Worm (Caenorhabditis elegans) whole organism, L1 larva: Measurements from ENCODE around the gene C42C1.9.
A peak's percentile ranks its signal among the peaks of the same experiment; 100 is the strongest.

Experiments
- C34B4.2 ChIP-seq: sonication (generic microtip); optimal IDR thresholded peaks from 2 replicates; lab custom pipeline; 2017; ENCODE audit warnings: mild to moderate bottlenecking, missing genetic modification characterization, missing compliant biosample characterization
- F16B12.6 ChIP-seq: fragments of 150-350 bp; optimal IDR thresholded peaks from 2 replicates; lab custom pipeline; 2014; ENCODE audit warnings: missing biosample characterization, missing genetic modification characterization
- Y116A8C.19 ChIP-seq: sonication (generic microtip); optimal IDR thresholded peaks from 2 replicates; lab custom pipeline; 2016; ENCODE audit warnings: missing compliant biosample characterization, missing genetic modification characterization, borderline replicate concordance
- aha-1 ChIP-seq: fragments of 150-350 bp; optimal IDR thresholded peaks from 2 replicates; lab custom pipeline; 2014; ENCODE audit warnings: missing biosample characterization, missing genetic modification characterization
- alr-1 ChIP-seq: fragments of 200-800 bp; sonication (Bioruptor generic); optimal IDR thresholded peaks from 2 replicates; lab custom pipeline; 2018; ENCODE audit warnings: borderline replicate concordance, mild to moderate bottlenecking, missing genetic modification characterization, missing compliant biosample characterization
- aly-2 ChIP-seq: fragments of 150-350 bp; optimal IDR thresholded peaks from 2 replicates; lab custom pipeline; 2014; ENCODE audit warnings: missing biosample characterization, missing genetic modification characterization
- ama-1 ChIP-seq: fragments of 150-350 bp; optimal IDR thresholded peaks from 2 replicates; lab custom pipeline; 2014
- blmp-1 ChIP-seq: fragments of 150-350 bp; optimal IDR thresholded peaks from 2 replicates; lab custom pipeline; 2014; ENCODE audit warnings: missing biosample characterization, missing genetic modification characterization
- ceh-8 ChIP-seq: fragments of 200-800 bp; sonication (Bioruptor generic); optimal IDR thresholded peaks from 2 replicates; lab custom pipeline; 2018; ENCODE audit warnings: mild to moderate bottlenecking, missing genetic modification characterization, moderate library complexity, missing compliant biosample characterization
- ceh-82 ChIP-seq, 3 experiments: fragments of 150-350 bp in 1 of 3; sonication (generic microtip) in 2 of 3; optimal IDR thresholded peaks; 2 replicates each; lab custom pipeline; 2014 to 2017; ENCODE audit warnings: missing biosample characterization in 3 of 3, missing genetic modification characterization in 3 of 3
- ceh-90 ChIP-seq: sonication (generic microtip); optimal IDR thresholded peaks from 2 replicates; lab custom pipeline; 2016; ENCODE audit warnings: missing genetic modification characterization, missing compliant biosample characterization
- dsc-1 ChIP-seq: sonication (generic microtip); optimal IDR thresholded peaks from 2 replicates; lab custom pipeline; 2016; ENCODE audit warnings: mild to moderate bottlenecking, missing genetic modification characterization, missing compliant biosample characterization
- efl-1 ChIP-seq, 4 experiments: fragments of 150-350 bp; optimal IDR thresholded peaks in 3 of 4; peaks in 1 of 4; 1 replicate in 1 of 4; 2 replicates in 3 of 4; lab custom pipeline; 2014; ENCODE audit warnings: missing biosample characterization in 2 of 4, missing genetic modification characterization in 2 of 4, missing genetic modification reagents in 2 of 4
- egl-13 ChIP-seq: sonication (generic microtip); optimal IDR thresholded peaks from 2 replicates; lab custom pipeline; 2016; ENCODE audit warnings: missing genotype, missing genetic modification reagents, missing genetic modification characterization, missing compliant biosample characterization
- fkh-4 ChIP-seq: sonication (generic microtip); optimal IDR thresholded peaks from 2 replicates; lab custom pipeline; 2016; ENCODE audit warnings: missing compliant biosample characterization, missing genetic modification characterization, borderline replicate concordance
- hlh-17 ChIP-seq: fragments of 200-800 bp; sonication (Bioruptor generic); optimal IDR thresholded peaks from 2 replicates; lab custom pipeline; 2018; ENCODE audit warnings: missing genetic modification characterization, mild to moderate bottlenecking, missing compliant biosample characterization, moderate library complexity, borderline replicate concordance
- hlh-4 ChIP-seq: sonication (generic microtip); optimal IDR thresholded peaks from 2 replicates; lab custom pipeline; 2016; ENCODE audit warnings: mild to moderate bottlenecking, missing genetic modification characterization, missing compliant biosample characterization
- hpl-2 ChIP-seq: fragments of 150-350 bp; optimal IDR thresholded peaks from 2 replicates; lab custom pipeline; 2014; ENCODE audit warnings: missing biosample characterization, missing genetic modification reagents, missing genetic modification characterization
- jun-1 ChIP-seq: fragments of 150-350 bp; optimal IDR thresholded peaks from 2 replicates; lab custom pipeline; 2014; ENCODE audit warnings: missing biosample characterization, missing genetic modification reagents, missing genetic modification characterization
- lin-14 ChIP-seq: fragments of 200-800 bp; sonication (Bioruptor generic); optimal IDR thresholded peaks from 2 replicates; lab custom pipeline; 2018; ENCODE audit warnings: mild to moderate bottlenecking, missing genetic modification characterization, moderate library complexity, missing compliant biosample characterization
- lin-35 ChIP-seq, 2 experiments: fragments of 150-350 bp; optimal IDR thresholded peaks; 2 replicates each; lab custom pipeline; 2014; ENCODE audit warnings: missing biosample characterization in 2 of 2, missing genetic modification characterization in 2 of 2, missing genetic modification reagents in 2 of 2
- lin-39 ChIP-seq: fragments of 150-350 bp; optimal IDR thresholded peaks from 2 replicates; lab custom pipeline; 2014; ENCODE audit warnings: missing biosample characterization, missing genetic modification reagents, missing genetic modification characterization
- lir-3 ChIP-seq: sonication (generic microtip); optimal IDR thresholded peaks from 2 replicates; lab custom pipeline; 2016; ENCODE audit warnings: mild to moderate bottlenecking, missing genetic modification characterization, moderate library complexity, missing compliant biosample characterization; ENCODE audit not compliant: poor library complexity
- mep-1 ChIP-seq: fragments of 150-350 bp; optimal IDR thresholded peaks from 2 replicates; lab custom pipeline; 2014; ENCODE audit warnings: missing biosample characterization, missing genetic modification characterization
- nhr-11 ChIP-seq: fragments of 150-350 bp; optimal IDR thresholded peaks from 2 replicates; lab custom pipeline; 2014; ENCODE audit warnings: missing biosample characterization, missing genetic modification characterization
- nhr-12 ChIP-seq: sonication (generic microtip); optimal IDR thresholded peaks from 2 replicates; lab custom pipeline; 2017; ENCODE audit warnings: missing biosample characterization, missing genetic modification characterization
- nhr-47 ChIP-seq: sonication (generic microtip); optimal IDR thresholded peaks from 2 replicates; lab custom pipeline; 2016; ENCODE audit warnings: mild to moderate bottlenecking, missing genetic modification characterization, moderate library complexity, missing compliant biosample characterization
- nhr-71 ChIP-seq: sonication (generic microtip); optimal IDR thresholded peaks from 2 replicates; lab custom pipeline; 2016; ENCODE audit warnings: mild to moderate bottlenecking, missing genetic modification characterization, moderate library complexity, missing compliant biosample characterization
- nhr-76 ChIP-seq: sonication (generic microtip); optimal IDR thresholded peaks from 2 replicates; lab custom pipeline; 2017; ENCODE audit warnings: missing biosample characterization, missing genetic modification characterization
- nhr-77 ChIP-seq: fragments of 150-350 bp; optimal IDR thresholded peaks from 2 replicates; lab custom pipeline; 2014; ENCODE audit warnings: missing biosample characterization, missing genetic modification characterization
- nhr-90 ChIP-seq: sonication (generic microtip); optimal IDR thresholded peaks from 2 replicates; lab custom pipeline; 2016; ENCODE audit warnings: mild to moderate bottlenecking, missing genetic modification characterization, missing compliant biosample characterization; ENCODE audit not compliant: poor library complexity
- pax-3 ChIP-seq: fragments of 200-800 bp; sonication (Bioruptor generic); optimal IDR thresholded peaks from 2 replicates; lab custom pipeline; 2018; ENCODE audit warnings: mild to moderate bottlenecking, missing genetic modification characterization, moderate library complexity, missing compliant biosample characterization
- pqm-1 ChIP-seq: sonication (generic microtip); optimal IDR thresholded peaks from 3 replicates; lab custom pipeline; 2017; ENCODE audit warnings: missing biosample characterization, missing genetic modification characterization
- rnt-1 ChIP-seq: sonication (generic microtip); optimal IDR thresholded peaks from 2 replicates; lab custom pipeline; 2016; ENCODE audit warnings: mild to moderate bottlenecking, missing genetic modification characterization, moderate library complexity, missing compliant biosample characterization
- skn-1 ChIP-seq: fragments of 150-350 bp; optimal IDR thresholded peaks from 2 replicates; lab custom pipeline; 2014; ENCODE audit warnings: missing biosample characterization, missing genetic modification characterization
- snpc-4 ChIP-seq: fragments of 150-350 bp; optimal IDR thresholded peaks from 2 replicates; lab custom pipeline; 2014; ENCODE audit warnings: missing biosample characterization, missing genetic modification characterization
- sox-4 ChIP-seq: sonication (generic microtip); optimal IDR thresholded peaks from 2 replicates; lab custom pipeline; 2016; ENCODE audit warnings: missing genetic modification characterization, missing compliant biosample characterization
- sup-37 ChIP-seq: fragments of 200-800 bp; sonication (Bioruptor generic); optimal IDR thresholded peaks from 2 replicates; lab custom pipeline; 2018; ENCODE audit warnings: mild to moderate bottlenecking, missing genetic modification characterization, missing compliant biosample characterization
- swsn-7 ChIP-seq: sonication (generic microtip); optimal IDR thresholded peaks from 2 replicates; lab custom pipeline; 2016; ENCODE audit warnings: missing genetic modification characterization, missing compliant biosample characterization
- tbx-2 ChIP-seq: sonication (generic microtip); optimal IDR thresholded peaks from 2 replicates; lab custom pipeline; 2016; ENCODE audit warnings: missing genetic modification characterization, missing compliant biosample characterization
- tlp-1 ChIP-seq: fragments of 150-350 bp; optimal IDR thresholded peaks from 2 replicates; lab custom pipeline; 2014; ENCODE audit warnings: missing biosample characterization, missing genetic modification characterization
- unc-130 ChIP-seq: fragments of 150-350 bp; optimal IDR thresholded peaks from 2 replicates; lab custom pipeline; 2017; ENCODE audit warnings: missing biosample characterization, missing genetic modification characterization, inconsistent platforms
- unc-30 ChIP-seq: sonication (generic microtip); optimal IDR thresholded peaks from 2 replicates; lab custom pipeline; 2017; ENCODE audit warnings: missing biosample characterization, missing genetic modification characterization
- unc-62 ChIP-seq: fragments of 150-350 bp; optimal IDR thresholded peaks from 2 replicates; lab custom pipeline; 2014; ENCODE audit warnings: missing biosample characterization, missing genetic modification reagents, missing genetic modification characterization
- unc-98 ChIP-seq: fragments of 200-800 bp; sonication (Bioruptor generic); IDR thresholded peaks from 2 replicates; pipeline ENCODE4 v1.3.6; 2022; ENCODE audit warnings: missing genetic modification characterization, missing compliant biosample characterization
- xbp-1 ChIP-seq: sonication (generic microtip); optimal IDR thresholded peaks from 2 replicates; lab custom pipeline; 2016; ENCODE audit warnings: missing genetic modification characterization, missing compliant biosample characterization
- zag-1 ChIP-seq: fragments of 150-350 bp; optimal IDR thresholded peaks from 2 replicates; lab custom pipeline; 2014; ENCODE audit warnings: missing biosample characterization, missing genetic modification characterization
- zip-4 ChIP-seq: fragments of 200-800 bp; sonication (Bioruptor generic); optimal IDR thresholded peaks from 2 replicates; lab custom pipeline; 2018; ENCODE audit warnings: mild to moderate bottlenecking, missing genetic modification characterization, moderate library complexity, missing compliant biosample characterization
- ztf-4 ChIP-seq: fragments of 150-350 bp; optimal IDR thresholded peaks from 2 replicates; lab custom pipeline; 2014; ENCODE audit warnings: missing biosample characterization, missing genetic modification characterization

Gene C42C1.9

ce11 chrIV:12330840-12331359 lies 41.7 kb downstream of the C42C1.9 start, which contains the start of gene ufd-1 (continued):
- TF ChIP-seq ceh-8 (GFP tag; lab: Kevin White, UChicago) (no peak), nhr-76 (tag; lab: Kevin White, UChicago) (no peak), mep-1 (tag; lab: Kevin White, UChicago) (no peak), sox-4 (tag; lab: Kevin White, UChicago) (no peak), pax-3 (no peak), hlh-17 (GFP tag; lab: Kevin White, UChicago) (no peak), xbp-1 (no peak), unc-130 (tag; lab: Kevin White, UChicago) (no peak), lir-3 (tag; lab: Kevin White, UChicago) (no peak), hlh-4 (no peak), sup-37 (GFP tag; lab: Kevin White, UChicago) (no peak), dsc-1 (tag; lab: Kevin White, UChicago) (no peak), aha-1 (no peak), efl-1 (optimal IDR thresholded peaks at IDR 0.05; lab: Kevin White, UChicago) (no peak), efl-1 (GFP tag; optimal IDR thresholded peaks at IDR 0.05 in 1 of 2; lab: Kevin White, UChicago) (peak in 1 of 2 experiments; percentile 11), nhr-47 (tag; lab: Kevin White, UChicago) (no peak), C34B4.2 (tag; lab: Kevin White, UChicago) (no peak), blmp-1 (tag; lab: Kevin White, UChicago) (peak; percentile 70), Y116A8C.19 (tag; lab: Kevin White, UChicago) (no peak), unc-30 (no peak), nhr-11 (tag; lab: Kevin White, UChicago) (no peak), skn-1 (tag; lab: Kevin White, UChicago) (peak; percentile 56), fkh-4 (no peak), nhr-90 (no peak), unc-62 (GFP tag; lab: Kevin White, UChicago) (no peak)

- TF ChIP-seq lin-14 (GFP tag; lab: Kevin White, UChicago) (peak; percentile 16), blmp-1 (tag; lab: Kevin White, UChicago) (peak; percentile 12), nhr-77 (no peak), egl-13 (tag; lab: Kevin White, UChicago) (no peak), ceh-90 (tag; lab: Kevin White, UChicago) (no peak), ztf-4 (tag; lab: Kevin White, UChicago) (no peak), efl-1 (optimal IDR thresholded peaks at IDR 0.05; lab: Kevin White, UChicago) (no peak), efl-1 (GFP tag; optimal IDR thresholded peaks at IDR 0.05 in 1 of 2; lab: Kevin White, UChicago) (peak in 1 of 2 experiments; percentile 90)
Measured at ce11 chrIV:12334142-12334541, 44.9 kb downstream of the C42C1.9 start.

DNA sequence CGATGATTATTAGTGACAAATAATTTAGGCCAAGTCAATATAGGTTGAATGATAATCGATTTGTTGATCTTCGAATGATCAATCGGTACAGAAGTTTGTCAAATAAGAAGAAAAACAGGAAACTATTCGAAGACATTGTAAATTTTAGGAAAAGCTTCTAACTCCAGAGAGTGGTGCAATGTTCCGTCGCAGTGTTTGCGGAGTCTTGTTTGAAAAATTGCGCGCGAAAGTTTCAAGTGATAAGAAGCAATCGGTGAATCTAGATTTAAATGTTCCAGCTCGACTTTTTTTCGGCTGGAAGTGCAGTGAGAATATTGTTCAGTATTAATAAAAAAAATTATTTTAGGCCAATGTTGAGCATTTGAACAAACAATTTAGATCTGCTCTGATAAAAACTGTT lies 45.5 kb downstream of the C42C1.9 start:
- peak; percentile 3 for TF ChIP-seq swsn-7
- no peak for TF ChIP-seq ceh-90 (tag; lab: Kevin White, UChicago)
- TF ChIP-seq pax-3, result no peak
- TF ChIP-seq mep-1 (tag; lab: Kevin White, UChicago), result peak; percentile 19
- TF ChIP-seq nhr-71, result peak; percentile 21
- TF ChIP-seq nhr-12 (tag; lab: Kevin White, UChicago), result no peak
- no peak for TF ChIP-seq tbx-2 (tag; lab: Kevin White, UChicago)
- TF ChIP-seq snpc-4 (tag; lab: Kevin White, UChicago), result no peak
- TF ChIP-seq lin-35 (GFP tag; optimal IDR thresholded peaks at IDR 0.05; lab: Kevin White, UChicago), result peak; percentile 74 to 82
- no peak for TF ChIP-seq ama-1 (lab: Kevin White, UChicago)
- TF ChIP-seq egl-13 (tag; lab: Kevin White, UChicago), result no peak
- no peak for TF ChIP-seq zip-4 (GFP tag; lab: Kevin White, UChicago)
- TF ChIP-seq jun-1, result no peak
- no peak for TF ChIP-seq ceh-82 (tag; optimal IDR thresholded peaks at IDR 0.05; lab: Kevin White, UChicago)
- peak; percentile 26 for TF ChIP-seq rnt-1 (tag; lab: Kevin White, UChicago)
- peak; percentile 80 for TF ChIP-seq F16B12.6 (tag; lab: Kevin White, UChicago)
- no peak for TF ChIP-seq lin-39 (tag; lab: Kevin White, UChicago)
- no peak for TF ChIP-seq aly-2 (tag; lab: Kevin White, UChicago)
- TF ChIP-seq unc-98 (GFP tag; lab: Robert Waterston, UW), result no peak
- TF ChIP-seq tlp-1 (tag; lab: Kevin White, UChicago), result no peak
- no peak for TF ChIP-seq zag-1
- no peak for TF ChIP-seq pqm-1 (tag; lab: Kevin White, UChicago)
- no peak for TF ChIP-seq hpl-2 (GFP tag; lab: Kevin White, UChicago)
- TF ChIP-seq unc-130 (tag; lab: Kevin White, UChicago), result no peak
- TF ChIP-seq alr-1 (tag; lab: Kevin White, UChicago), result no peak
- TF ChIP-seq lin-14 (GFP tag; lab: Kevin White, UChicago), result no peak
- TF ChIP-seq hlh-4, result no peak
- no peak for TF ChIP-seq ztf-4 (tag; lab: Kevin White, UChicago)
